Worm (Caenorhabditis elegans) whole organism, early embryonic: ENCODE results near the gene sart-3.

Experiments
- B0310.2 ChIP-seq: sonication (generic microtip); optimal IDR thresholded peaks from 2 replicates; lab custom pipeline; 2016; ENCODE audit warnings: mild to moderate bottlenecking, missing genetic modification characterization, missing compliant biosample characterization
- ama-1 ChIP-seq: fragments of 150-350 bp; optimal IDR thresholded peaks from 2 replicates; lab custom pipeline; 2014
- flt-1 ChIP-seq: fragments of 200-800 bp; sonication (Bioruptor generic); IDR thresholded peaks from 2 replicates; pipeline ENCODE4 v1.3.6; 2022; ENCODE audit warnings: missing genetic modification characterization, missing compliant biosample characterization
- scrt-1 ChIP-seq: fragments of 200-800 bp; sonication (Bioruptor generic); IDR thresholded peaks from 2 replicates; pipeline ENCODE4 v1.3.6; 2022; ENCODE audit warnings: missing genetic modification characterization, missing compliant biosample characterization
- tbx-11 ChIP-seq: fragments of 200-800 bp; sonication (Bioruptor generic); IDR thresholded peaks from 2 replicates; pipeline ENCODE4 v1.3.6; 2022; ENCODE audit warnings: missing genetic modification characterization, missing compliant biosample characterization

- TF ChIP-seq flt-1 (GFP tag; lab: Robert Waterston, UW) (no peak), ama-1 (lab: Kevin White, UChicago) (no peak), scrt-1 (GFP tag; lab: Robert Waterston, UW) (no peak), B0310.2 (tag; lab: Kevin White, UChicago) (no peak), tbx-11 (GFP tag; lab: Robert Waterston, UW) (no peak)
These were observed 48.7 kb downstream of the sart-3 start for ce11 chrIV:11284102-11284531.
